Worm (Caenorhabditis elegans) whole organism, L4 larva: ENCODE results near the gene ceh-76.

Experiments used
- daf-19 ChIP-seq: fragments of 200-800 bp; sonication (Bioruptor generic); conservative IDR thresholded peaks from 2 replicates; pipeline ENCODE4 v1.3.6; 2022; ENCODE audit warnings: missing genetic modification characterization, missing compliant biosample characterization
- dpl-1 ChIP-seq: fragments of 150-350 bp; optimal IDR thresholded peaks from 2 replicates; lab custom pipeline; 2014; ENCODE audit warnings: missing biosample characterization, missing genetic modification reagents, missing genetic modification characterization
- mdl-1 ChIP-seq, 2 experiments: fragments of 150-350 bp in 1 of 2; sonication (generic microtip) in 1 of 2; optimal IDR thresholded peaks; 2 replicates each; lab custom pipeline; 2014 to 2017; ENCODE audit warnings: missing biosample characterization in 2 of 2, missing genetic modification characterization in 2 of 2
- nhr-76 ChIP-seq: fragments of 150-350 bp; optimal IDR thresholded peaks from 2 replicates; lab custom pipeline; 2014; ENCODE audit warnings: missing biosample characterization, missing genetic modification characterization
- skn-1 ChIP-seq: fragments of 150-350 bp; optimal IDR thresholded peaks from 2 replicates; lab custom pipeline; 2014; ENCODE audit warnings: missing biosample characterization, missing genetic modification characterization

ce11 chrV:8028825-8029489 is 34.5 kb upstream of the ceh-76 start, which contains the start of gene oma-2:
- TF ChIP-seq nhr-76 (tag; lab: Kevin White, UChicago) (no peak), dpl-1 (GFP tag; lab: Kevin White, UChicago) (no peak), mdl-1 (tag; optimal IDR thresholded peaks at IDR 0.05; lab: Kevin White, UChicago) (no peak), daf-19 (GFP tag; lab: Robert Waterston, UW) (no peak), skn-1 (tag; lab: Kevin White, UChicago) (no peak)
